Worm (Caenorhabditis elegans): ENCODE measurements around the gene T09F5.2.

ce11 chrV:15147776-15148175, 3.0 kb upstream of the T09F5.2 start, which contains the start of gene T09F5.20:
- TF ChIP-seq W03F9.2 (tag; optimal IDR thresholded peaks at IDR 0.05) (no peak), dao-5 (tag; optimal IDR thresholded peaks at IDR 0.05) (no peak)
